Worm (Caenorhabditis elegans): ENCODE measurements around the gene nekl-3.

Gene nekl-3

DNA sequence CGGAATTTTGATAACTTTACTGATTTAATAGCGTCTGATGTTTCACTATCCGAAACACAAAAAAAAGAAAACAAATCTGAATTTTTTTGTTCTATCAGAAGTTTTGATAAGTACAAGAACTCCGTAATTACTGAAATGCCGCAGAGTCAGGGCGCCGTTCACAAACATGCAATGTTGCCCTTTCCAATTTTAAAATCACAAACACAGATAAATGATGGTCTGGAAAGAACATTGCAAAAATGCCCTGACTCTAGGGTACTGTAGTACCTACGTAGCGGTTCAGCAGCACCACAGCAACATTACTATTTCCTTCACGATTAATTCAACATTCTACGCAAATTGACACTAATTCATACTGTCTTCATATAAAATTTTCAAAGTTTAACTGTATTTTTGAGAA is 15.3 kb upstream of the nekl-3 start:
- TF ChIP-seq nhr-6 (tag; optimal IDR thresholded peaks at IDR 0.05) (no peak), attf-4 (tag; optimal IDR thresholded peaks at IDR 0.05) (no peak), ama-1 (optimal IDR thresholded peaks at IDR 0.05) (no peak), hlh-30 (tag; optimal IDR thresholded peaks at IDR 0.05; ENCODE audit: insufficient read depth) (no peak), dpl-1 (GFP tag; optimal IDR thresholded peaks at IDR 0.05) (no peak), gei-8 (GFP tag; optimal IDR thresholded peaks at IDR 0.05) (no peak), unc-62 (GFP tag; optimal IDR thresholded peaks at IDR 0.05 in 1 of 2) (peak in 1 of 2 experiments; percentile 92), unc-62 (tag; optimal IDR thresholded peaks at IDR 0.05) (no peak), aha-1 (tag) (peak; percentile 21), daf-16 (GFP tag; optimal IDR thresholded peaks at IDR 0.05) (no peak), daf-16 (tag; optimal IDR thresholded peaks at IDR 0.05) (no peak), rbr-2 (tag; optimal IDR thresholded peaks at IDR 0.05) (no peak), egl-43 (GFP tag; IDR thresholded peaks at IDR 0.05) (no peak), zfp-2 (tag; optimal IDR thresholded peaks at IDR 0.05) (no peak)

DNA sequence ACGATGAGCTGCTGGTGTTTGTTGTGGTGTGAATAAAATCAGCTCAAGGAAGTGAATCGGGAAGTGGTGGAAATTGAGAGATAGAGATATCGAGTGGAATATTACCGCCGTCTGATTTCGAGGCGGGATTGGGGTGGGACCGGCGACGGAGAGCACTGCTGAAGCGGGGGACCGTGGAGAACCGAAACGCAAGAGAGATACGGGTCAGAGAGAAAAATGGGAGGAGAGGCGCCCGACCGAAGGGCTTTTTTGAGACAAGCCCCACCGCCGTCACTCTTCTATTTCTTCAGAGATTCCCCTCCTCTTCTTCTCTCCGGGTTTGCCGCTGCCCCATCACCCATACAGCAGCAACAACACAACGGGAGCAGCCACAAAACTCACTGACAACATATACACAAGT is 14.8 kb upstream of the nekl-3 start:
- TF ChIP-seq ctbp-1 (GFP tag; IDR thresholded peaks at IDR 0.05) (0 out of 2 replicates have a peak, but pooled peaks have one; percentile 23), ceh-82 (tag; optimal IDR thresholded peaks at IDR 0.05) (no peak), set-16 (GFP tag; IDR thresholded peaks at IDR 0.05) (peak; percentile 83), jun-1 (tag; optimal IDR thresholded peaks at IDR 0.05) (no peak), nhr-77 (tag; optimal IDR thresholded peaks at IDR 0.05) (no peak), hmg-1.1 (GFP tag; IDR thresholded peaks at IDR 0.05) (0 out of 2 replicates have a peak, but pooled peaks have one; percentile 12)

DNA sequence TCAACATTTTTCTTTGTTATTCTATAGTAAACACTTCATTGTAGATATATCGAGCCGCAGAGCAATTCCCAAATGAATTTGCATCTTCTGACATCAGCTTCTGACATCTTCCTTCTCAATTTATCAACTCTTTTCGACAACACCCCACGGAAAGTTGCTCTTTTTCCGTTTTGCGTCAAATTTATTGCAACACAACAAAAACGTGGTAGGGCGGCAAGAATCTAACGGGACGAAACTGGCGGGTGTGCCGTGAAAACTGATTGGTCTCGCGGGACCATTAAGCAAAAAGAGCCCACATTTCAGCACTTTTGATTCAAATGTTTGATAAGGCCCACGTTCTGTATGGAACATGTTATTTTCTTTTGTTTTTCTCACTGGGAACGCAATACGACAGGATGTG is 13.4 kb upstream of the nekl-3 start:
- TF ChIP-seq hlh-30 (tag; optimal IDR thresholded peaks at IDR 0.05; ENCODE audit: insufficient read depth) (peak; percentile 15), zip-11 (GFP tag; IDR thresholded peaks at IDR 0.05) (no peak), ceh-20 (GFP tag; IDR thresholded peaks at IDR 0.05) (peak; percentile 86), mep-1 (tag; optimal IDR thresholded peaks at IDR 0.05) (peak; percentile 9), unc-62 (GFP tag; optimal IDR thresholded peaks at IDR 0.05 in 1 of 2) (peak in 1 of 2 experiments; percentile 99), unc-62 (tag; optimal IDR thresholded peaks at IDR 0.05) (no peak), vab-7 (GFP tag; IDR thresholded peaks at IDR 0.05) (no peak; the same call in 1 of the 2 replicates), ctbp-1 (GFP tag; IDR thresholded peaks at IDR 0.05) (0 out of 2 replicates have a peak, but pooled peaks have one; percentile 9), hif-1 (tag; optimal IDR thresholded peaks at IDR 0.05) (peak in 1 of 2 experiments; percentile 2), hmg-1.1 (GFP tag; IDR thresholded peaks at IDR 0.05) (peak; percentile 47; the same call in 1 of the 2 replicates), unc-130 (GFP tag; optimal IDR thresholded peaks at IDR 0.05) (no peak), hlh-11 (tag; optimal IDR thresholded peaks at IDR 0.05) (no peak)

DNA sequence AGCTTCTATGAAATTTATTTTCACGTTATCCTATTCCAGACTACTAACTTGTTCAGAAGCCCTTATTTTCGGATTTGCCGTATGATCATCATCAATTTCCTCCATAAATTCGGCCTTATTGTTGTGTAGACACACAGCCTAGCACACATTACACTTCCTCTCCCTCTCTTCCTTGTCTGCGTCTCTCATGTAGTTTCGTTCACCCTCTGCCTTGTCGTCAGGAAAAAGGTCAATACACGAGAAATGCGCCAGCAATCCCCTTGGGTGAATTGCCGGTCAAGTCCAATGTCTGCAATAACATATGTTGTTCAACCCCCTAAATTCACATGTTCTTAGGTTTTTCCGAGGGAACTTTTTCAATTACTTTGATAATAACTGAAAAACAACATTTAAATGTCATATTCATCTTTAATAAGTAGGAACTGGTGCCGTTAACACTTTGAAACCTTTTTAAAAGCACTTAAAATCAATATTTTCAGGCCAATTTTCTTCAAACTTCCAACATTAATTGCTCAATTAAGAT is 2.6 kb upstream of the nekl-3 start, which contains the start of gene F17E5.2:
F17E5.2 (plus strand) TSS at position 473 of the 523 bp plus-strand sequence.
- TF ChIP-seq nhr-237 (tag; optimal IDR thresholded peaks at IDR 0.05): peak; percentile 15
- TF ChIP-seq R02D3.7 (tag; optimal IDR thresholded peaks at IDR 0.05): no peak
- peak; percentile 96 for TF ChIP-seq mes-2 (tag; optimal IDR thresholded peaks at IDR 0.05; ENCODE audit: poor library complexity, severe bottlenecking)
- TF ChIP-seq spr-3 (GFP tag; optimal IDR thresholded peaks at IDR 0.05): no peak
- no peak for TF ChIP-seq F49E8.2 (tag; optimal IDR thresholded peaks at IDR 0.05; ENCODE audit: borderline replicate concordance)
- TF ChIP-seq dmd-6 (GFP tag; IDR thresholded peaks at IDR 0.05): peak; percentile 93
- peak; percentile 50 to 93 for TF ChIP-seq daf-16 (GFP tag; optimal IDR thresholded peaks at IDR 0.05)
- peak; percentile 94 for TF ChIP-seq daf-16 (tag; optimal IDR thresholded peaks at IDR 0.05)
- peak; percentile 74 for TF ChIP-seq T20F7.1 (GFP tag; optimal IDR thresholded peaks at IDR 0.05)
- no peak for TF ChIP-seq Y75B8A.6 (GFP tag; IDR thresholded peaks at IDR 0.05)
- TF ChIP-seq jun-1 (tag; optimal IDR thresholded peaks at IDR 0.05): peak; percentile 68
- TF ChIP-seq nhr-41 (GFP tag; IDR thresholded peaks at IDR 0.05): peak; percentile 46; the same call in 1 of the 2 replicates
- TF ChIP-seq spr-1 (tag; optimal IDR thresholded peaks at IDR 0.05): peak; percentile 84
- peak; percentile 93 for TF ChIP-seq hlh-30 (tag; optimal IDR thresholded peaks at IDR 0.05; ENCODE audit: insufficient read depth)
- peak; percentile 89 for TF ChIP-seq ztf-7 (tag; optimal IDR thresholded peaks at IDR 0.05)
- TF ChIP-seq lin-29 (GFP tag; IDR thresholded peaks at IDR 0.05): no peak
- no peak for TF ChIP-seq ama-1 (optimal IDR thresholded peaks at IDR 0.05)
- peak; percentile 29 for TF ChIP-seq nhr-10 (tag; optimal IDR thresholded peaks at IDR 0.05)
- TF ChIP-seq lin-38 (GFP tag; IDR thresholded peaks at IDR 0.05): no peak; the same call in none of the 2 replicates
- TF ChIP-seq Y5F2A.4 (GFP tag; optimal IDR thresholded peaks at IDR 0.05): no peak
- TF ChIP-seq rbr-2 (tag; optimal IDR thresholded peaks at IDR 0.05): peak; percentile 96
- TF ChIP-seq gei-8 (GFP tag; optimal IDR thresholded peaks at IDR 0.05): peak; percentile 38
- peak; percentile 78 for TF ChIP-seq duxl-1 (tag; optimal IDR thresholded peaks at IDR 0.05; ENCODE audit: poor library complexity)
- no peak for TF ChIP-seq lim-7 (GFP tag; IDR thresholded peaks at IDR 0.05)
- TF ChIP-seq F10B5.3 (tag; optimal IDR thresholded peaks at IDR 0.05): peak; percentile 63

All from whole organism, L4 larva.